Worm (Caenorhabditis elegans): ENCODE data around the gene C15C8.5.

ce11 chrV:12706511-12706910 lies 41.3 kb upstream of the C15C8.5 start:
- no peak for TF ChIP-seq ces-1 (GFP tag; optimal IDR thresholded peaks at IDR 0.05)
- no peak for TF ChIP-seq sptf-1 (tag; optimal IDR thresholded peaks at IDR 0.05)
- no peak for TF ChIP-seq elt-3 (tag; optimal IDR thresholded peaks at IDR 0.05)
- no peak for TF ChIP-seq lin-32 (GFP tag; optimal IDR thresholded peaks at IDR 0.05)
- TF ChIP-seq unc-62 (GFP tag; optimal IDR thresholded peaks at IDR 0.05) = no peak
- no peak for TF ChIP-seq pha-4 (tag; optimal IDR thresholded peaks at IDR 0.05)
